Worm (Caenorhabditis elegans): ENCODE results near the gene C28A5.6.

Gene C28A5.6

DNA sequence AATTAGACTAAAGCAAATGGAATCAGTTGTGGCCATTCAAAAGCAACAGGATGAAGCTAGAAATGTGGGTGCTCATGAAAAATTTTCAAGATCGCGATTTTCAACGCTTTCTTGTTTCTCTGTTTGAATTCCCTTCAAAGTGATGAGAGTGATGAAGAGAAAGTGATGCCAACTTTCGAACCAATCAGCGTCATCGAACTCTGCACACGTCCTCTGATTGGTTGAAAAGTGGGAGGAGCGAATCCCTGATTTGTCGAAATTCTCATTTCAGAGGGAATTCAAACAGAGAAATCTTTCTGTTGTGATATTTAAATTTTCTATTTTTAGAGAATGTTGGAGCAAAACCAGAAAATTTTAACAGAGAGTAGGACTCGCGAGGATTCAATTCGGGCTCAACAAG, 47.2 kb downstream of the C28A5.6 start:
- TF ChIP-seq cnd-1 (tag; optimal IDR thresholded peaks at IDR 0.05) (no peak), flh-1 (GFP tag; optimal IDR thresholded peaks at IDR 0.05) (no peak), unc-39 (tag; optimal IDR thresholded peaks at IDR 0.05) (no peak), zip-8 (tag; optimal IDR thresholded peaks at IDR 0.05) (no peak), tbx-8 (GFP tag; optimal IDR thresholded peaks at IDR 0.05) (no peak), sem-2 (GFP tag; optimal IDR thresholded peaks at IDR 0.05) (no peak), ham-2 (GFP tag; optimal IDR thresholded peaks at IDR 0.05) (no peak), mab-5 (tag; optimal IDR thresholded peaks at IDR 0.05) (no peak), nhr-2 (tag; optimal IDR thresholded peaks at IDR 0.05) (no peak), blmp-1 (tag; optimal IDR thresholded peaks at IDR 0.05) (no peak), nhr-12 (tag; optimal IDR thresholded peaks at IDR 0.05) (no peak), mep-1 (tag; optimal IDR thresholded peaks at IDR 0.05) (no peak), pha-4 (tag; optimal IDR thresholded peaks at IDR 0.05) (no peak), unc-62 (GFP tag; optimal IDR thresholded peaks at IDR 0.05) (no peak), unc-120 (tag; optimal IDR thresholded peaks at IDR 0.05; ENCODE audit: poor library complexity, severe bottlenecking) (no peak), elt-3 (tag; optimal IDR thresholded peaks at IDR 0.05) (no peak), bed-3 (GFP tag; optimal IDR thresholded peaks at IDR 0.05) (no peak), ceh-83 (GFP tag; optimal IDR thresholded peaks at IDR 0.05) (no peak), ceh-39 (tag; optimal IDR thresholded peaks at IDR 0.05) (no peak), drap-1 (GFP tag; optimal IDR thresholded peaks at IDR 0.05) (no peak)

DNA sequence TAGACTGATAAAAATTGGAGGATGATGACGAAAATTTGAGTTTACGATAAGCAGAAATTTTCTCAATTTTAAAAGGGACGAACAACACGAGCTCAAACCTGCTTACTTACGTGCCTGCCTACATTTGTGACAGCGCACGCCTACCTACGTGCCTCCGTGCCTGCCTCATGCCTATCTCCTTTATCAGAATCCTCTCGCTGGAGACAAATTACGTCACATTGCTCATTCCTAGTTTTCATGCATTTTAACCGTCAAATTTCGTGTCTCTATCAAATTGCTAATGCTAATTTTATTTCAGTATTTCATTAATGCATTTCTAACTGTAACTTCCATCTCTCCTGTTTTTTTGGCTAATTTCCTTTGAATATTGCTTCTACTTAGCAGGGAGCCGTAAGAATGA, 48.0 kb downstream of the C28A5.6 start, which contains the start of gene pals-27:
Gene pals-27 (plus strand): TSS at position 301 of the 400 bp plus-strand sequence.
- TF ChIP-seq unc-39 (tag; optimal IDR thresholded peaks at IDR 0.05) (no peak), lsy-2 (tag; optimal IDR thresholded peaks at IDR 0.05) (no peak), unc-120 (tag; optimal IDR thresholded peaks at IDR 0.05; ENCODE audit: poor library complexity, severe bottlenecking) (no peak), nhr-12 (tag; optimal IDR thresholded peaks at IDR 0.05) (no peak), blmp-1 (tag; optimal IDR thresholded peaks at IDR 0.05) (no peak), snpc-4 (tag; optimal IDR thresholded peaks at IDR 0.05) (no peak)

DNA sequence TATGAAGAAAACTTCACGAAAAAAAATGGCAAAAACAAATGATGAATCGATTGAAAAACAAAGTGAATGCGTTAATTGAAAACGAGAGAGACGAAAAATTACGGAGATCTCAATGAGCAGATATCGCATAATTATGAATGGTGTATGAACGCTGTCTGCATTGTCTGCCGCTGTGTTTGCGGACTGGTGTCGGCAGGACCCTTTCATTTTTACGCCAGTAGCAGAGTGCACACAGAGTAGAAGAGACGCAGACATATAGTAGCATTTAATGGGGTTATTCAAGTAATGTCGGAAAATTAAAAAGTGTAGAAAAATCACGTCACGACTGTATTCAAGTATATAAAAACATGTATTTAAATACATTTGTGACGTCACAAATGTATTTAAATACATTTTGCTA, 48.5 kb downstream of the C28A5.6 start:
- peak; percentile 38 for TF ChIP-seq mep-1 (tag; optimal IDR thresholded peaks at IDR 0.05)
- no peak for TF ChIP-seq blmp-1 (tag; optimal IDR thresholded peaks at IDR 0.05)
- TF ChIP-seq lin-13 (tag; optimal IDR thresholded peaks at IDR 0.05) = peak; percentile 57
- peak; percentile 73 for TF ChIP-seq ces-1 (GFP tag; optimal IDR thresholded peaks at IDR 0.05)
- peak; percentile 21 for TF ChIP-seq lsy-2 (tag; optimal IDR thresholded peaks at IDR 0.05)
- no peak for TF ChIP-seq lin-32 (GFP tag; optimal IDR thresholded peaks at IDR 0.05)
- TF ChIP-seq mls-2 (tag; optimal IDR thresholded peaks at IDR 0.05) = peak; percentile 13
- TF ChIP-seq hlh-1 (tag; optimal IDR thresholded peaks at IDR 0.05) = no peak

DNA sequence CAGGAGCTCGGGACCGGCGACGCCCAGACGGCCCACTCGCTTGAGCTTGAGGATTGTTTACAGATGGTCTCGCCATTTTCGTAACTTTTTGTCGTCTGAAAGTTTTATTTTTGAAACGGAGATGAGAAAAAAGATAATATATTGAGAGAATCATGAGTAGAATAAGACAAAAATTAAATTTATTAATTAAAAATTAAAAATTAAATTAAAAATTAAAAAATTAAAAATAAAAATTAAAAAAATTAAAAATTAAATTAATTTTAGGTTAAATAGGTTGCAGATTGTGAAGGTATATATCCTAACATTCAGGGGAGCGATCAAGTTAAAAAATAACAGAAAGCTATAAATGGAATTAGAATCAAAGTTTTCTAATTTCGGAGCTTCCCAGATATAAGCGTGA, 49.6 kb downstream of the C28A5.6 start, which contains the start of gene B0284.3:
Gene B0284.3 (minus strand): TSS at position 101 of the 400 bp plus-strand sequence.
- no peak for TF ChIP-seq ceh-43 (GFP tag; optimal IDR thresholded peaks at IDR 0.05)
- TF ChIP-seq lsy-2 (tag; optimal IDR thresholded peaks at IDR 0.05) = no peak
- no peak for TF ChIP-seq ztf-11 (tag; optimal IDR thresholded peaks at IDR 0.05)
- TF ChIP-seq pha-4 (tag; optimal IDR thresholded peaks at IDR 0.05) = no peak
- TF ChIP-seq mls-2 (tag; optimal IDR thresholded peaks at IDR 0.05) = no peak
- TF ChIP-seq ces-1 (GFP tag; optimal IDR thresholded peaks at IDR 0.05) = no peak

DNA sequence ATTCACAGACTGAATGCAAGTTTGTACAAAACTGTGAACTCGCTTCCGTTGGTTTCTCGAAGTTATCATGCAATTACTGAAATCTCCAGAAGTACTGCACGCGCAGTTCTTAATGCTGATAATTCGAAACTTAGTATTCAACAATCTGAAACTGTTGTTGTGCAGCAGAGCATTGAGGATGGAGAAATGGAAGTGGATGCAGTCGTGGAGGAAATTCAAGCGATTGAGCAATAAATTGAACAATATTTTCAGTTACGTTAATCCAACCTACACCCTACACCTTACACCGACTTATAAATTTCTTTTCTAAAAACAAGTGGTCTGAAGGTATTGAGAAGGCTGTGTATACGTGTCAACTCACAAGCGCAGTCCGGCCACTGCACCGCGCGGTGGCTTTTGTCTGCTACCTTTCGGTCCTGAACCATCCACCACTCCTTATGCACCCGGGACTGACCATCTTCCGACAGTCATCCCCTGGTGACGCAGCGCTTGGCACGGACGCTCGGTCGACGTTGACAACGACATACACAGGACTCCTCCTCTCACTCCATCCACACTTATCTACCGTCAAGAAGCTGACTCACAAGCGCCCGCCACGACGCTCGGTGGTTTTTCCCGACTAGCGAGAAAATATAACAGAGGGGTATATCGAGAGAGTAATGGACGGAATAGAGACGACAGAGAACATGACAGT, 50.6 kb downstream of the C28A5.6 start:
- TF ChIP-seq tbx-8 (GFP tag; optimal IDR thresholded peaks at IDR 0.05) (peak; percentile 33), sem-2 (GFP tag; optimal IDR thresholded peaks at IDR 0.05) (peak; percentile 61), ceh-83 (GFP tag; optimal IDR thresholded peaks at IDR 0.05) (peak; percentile 77), mls-2 (tag; optimal IDR thresholded peaks at IDR 0.05) (peak; percentile 87), lin-32 (GFP tag; optimal IDR thresholded peaks at IDR 0.05) (peak; percentile 10), ceh-43 (GFP tag; optimal IDR thresholded peaks at IDR 0.05) (peak; percentile 23), nhr-2 (tag; optimal IDR thresholded peaks at IDR 0.05) (peak; percentile 25), pha-4 (tag; optimal IDR thresholded peaks at IDR 0.05) (peak; percentile 13), M03D4.4 (tag; optimal IDR thresholded peaks at IDR 0.05) (peak; percentile 79), sptf-1 (tag; optimal IDR thresholded peaks at IDR 0.05) (peak; percentile 69), lsy-2 (tag; optimal IDR thresholded peaks at IDR 0.05) (peak; percentile 13), mep-1 (tag; optimal IDR thresholded peaks at IDR 0.05) (peak; percentile 33), lin-13 (tag; optimal IDR thresholded peaks at IDR 0.05) (peak; percentile 10), cnd-1 (tag; optimal IDR thresholded peaks at IDR 0.05) (peak; percentile 66), bed-3 (GFP tag; optimal IDR thresholded peaks at IDR 0.05) (peak; percentile 45), drap-1 (GFP tag; optimal IDR thresholded peaks at IDR 0.05) (peak; percentile 65), ham-2 (GFP tag; optimal IDR thresholded peaks at IDR 0.05) (peak; percentile 44), unc-120 (tag; optimal IDR thresholded peaks at IDR 0.05; ENCODE audit: poor library complexity, severe bottlenecking) (peak; percentile 56), hlh-1 (tag; optimal IDR thresholded peaks at IDR 0.05) (peak; percentile 53)

Data from whole organism, mixed stage, embryonic.